Fruit fly (Drosophila melanogaster) whole organism, embryonic: Measurements from ENCODE around the gene CG8236.

Experiments used
- B-H1 ChIP-seq: fragments of 200-800 bp; sonication (Bioruptor generic); IDR thresholded peaks from 3 replicates; pipeline ENCODE4 v1.3.6; 2022; ENCODE audit warnings: missing biosample characterization, missing genetic modification characterization
- BtbVII ChIP-seq: fragments of 200-800 bp; sonication (Bioruptor generic); optimal IDR thresholded peaks from 3 replicates; lab custom pipeline; 2017; ENCODE audit warnings: missing biosample characterization, mild to moderate bottlenecking, missing genetic modification characterization
- CG10543 ChIP-seq: fragments of 200-800 bp; sonication (Bioruptor generic); optimal IDR thresholded peaks from 3 replicates; lab custom pipeline; 2017; ENCODE audit warnings: missing biosample characterization, mild to moderate bottlenecking, missing genetic modification characterization, moderate library complexity
- CG10979 ChIP-seq: fragments of 200-800 bp; sonication (Bioruptor generic); optimal IDR thresholded peaks from 2 replicates; lab custom pipeline; 2018; ENCODE audit warnings: missing biosample characterization, mild to moderate bottlenecking, missing genetic modification characterization, moderate library complexity
- CG12391 ChIP-seq: fragments of 200-800 bp; sonication (Bioruptor generic); optimal IDR thresholded peaks from 3 replicates; lab custom pipeline; 2018; ENCODE audit warnings: missing biosample characterization, mild to moderate bottlenecking, missing genetic modification characterization, moderate library complexity
- CG12769 ChIP-seq: fragments of 200-800 bp; sonication (Bioruptor generic); optimal IDR thresholded peaks from 2 replicates; lab custom pipeline; 2019; ENCODE audit warnings: missing biosample characterization, mild to moderate bottlenecking, missing genetic modification characterization, moderate library complexity
- CG14441 ChIP-seq: fragments of 200-800 bp; sonication (Bioruptor generic); IDR thresholded peaks from 2 replicates; pipeline ENCODE4 v1.3.6; 2022; ENCODE audit warnings: missing biosample characterization, missing genetic modification characterization
- CG14667 ChIP-seq: fragments of 200-800 bp; sonication (Bioruptor generic); IDR thresholded peaks from 2 replicates; pipeline ENCODE4 v1.3.6; 2022; ENCODE audit warnings: missing biosample characterization, missing genetic modification characterization
- CG15073 ChIP-seq: fragments of 200-800 bp; sonication (Bioruptor generic); optimal IDR thresholded peaks from 2 replicates; lab custom pipeline; 2016; ENCODE audit warnings: missing biosample characterization, missing genetic modification characterization
- CG15269 ChIP-seq: fragments of 200-800 bp; sonication (Bioruptor generic); optimal IDR thresholded peaks from 2 replicates; lab custom pipeline; 2018; ENCODE audit warnings: missing biosample characterization, mild to moderate bottlenecking, missing genetic modification characterization, moderate library complexity
- CG17612 ChIP-seq: fragments of 200-800 bp; sonication (Bioruptor generic); IDR thresholded peaks from 2 replicates; pipeline ENCODE4 v1.3.6; 2022; ENCODE audit warnings: missing biosample characterization, missing genetic modification characterization
- CG17829 ChIP-seq: fragments of 200-800 bp; optimal IDR thresholded peaks from 2 replicates; lab custom pipeline; 2019; ENCODE audit warnings: missing biosample characterization, mild to moderate bottlenecking, missing genetic modification characterization, moderate library complexity
- CG18599 ChIP-seq: fragments of 200-800 bp; sonication (Bioruptor generic); optimal IDR thresholded peaks from 3 replicates; lab custom pipeline; 2017; ENCODE audit warnings: missing biosample characterization, missing genetic modification characterization, mild to moderate bottlenecking, moderate library complexity, missing genetic modification reagents
- CG2116 ChIP-seq: fragments of 200-800 bp; sonication (Bioruptor generic); optimal IDR thresholded peaks from 3 replicates; lab custom pipeline; 2018; ENCODE audit warnings: missing biosample characterization, mild to moderate bottlenecking, missing genetic modification characterization
- CG2199 ChIP-seq: fragments of 200-800 bp; sonication (Bioruptor generic); IDR thresholded peaks from 3 replicates; pipeline ENCODE4 v1.3.6; 2022; ENCODE audit warnings: missing biosample characterization, missing genetic modification characterization
- CG2678 ChIP-seq: fragments of 200-800 bp; sonication (Bioruptor generic); optimal IDR thresholded peaks from 3 replicates; lab custom pipeline; 2019; ENCODE audit warnings: missing biosample characterization, mild to moderate bottlenecking, missing genetic modification characterization, moderate library complexity
- CG2712 ChIP-seq: fragments of 200-800 bp; optimal IDR thresholded peaks from 3 replicates; lab custom pipeline; 2019; ENCODE audit warnings: missing biosample characterization, mild to moderate bottlenecking, missing genetic modification characterization, moderate library complexity
- CG7963 ChIP-seq: fragments of 200-800 bp; sonication (Bioruptor generic); IDR thresholded peaks from 3 replicates; pipeline ENCODE4 v1.3.6; 2022; ENCODE audit warnings: missing biosample characterization, missing genetic modification characterization; ENCODE audit not compliant: partially characterized antibody
- CG7987 ChIP-seq: fragments of 200-800 bp; sonication (Bioruptor generic); optimal IDR thresholded peaks from 2 replicates; lab custom pipeline; 2018; ENCODE audit warnings: missing biosample characterization, mild to moderate bottlenecking, missing genetic modification characterization, moderate library complexity
- CG9817 ChIP-seq: fragments of 200-800 bp; sonication (Bioruptor generic); optimal IDR thresholded peaks from 2 replicates; lab custom pipeline; 2018; ENCODE audit warnings: missing biosample characterization, mild to moderate bottlenecking, missing genetic modification characterization, moderate library complexity
- Dbx ChIP-seq: fragments of 200-800 bp; sonication (Bioruptor generic); IDR thresholded peaks from 3 replicates; pipeline ENCODE4 v1.3.6; 2022; ENCODE audit warnings: missing biosample characterization, missing genetic modification characterization
- Dll ChIP-seq: fragments of 200-800 bp; sonication (Bioruptor generic); IDR thresholded peaks from 4 replicates; pipeline ENCODE4 v1.3.6; 2022; ENCODE audit warnings: missing biosample characterization, missing genetic modification characterization; ENCODE audit not compliant: partially characterized antibody
- Fer1 ChIP-seq: fragments of 200-800 bp; sonication (Bioruptor generic); optimal IDR thresholded peaks from 2 replicates; lab custom pipeline; 2017; ENCODE audit warnings: missing biosample characterization, mild to moderate bottlenecking, missing genetic modification characterization
- Mad ChIP-seq: fragments of 200-800 bp; sonication (Bioruptor generic); optimal IDR thresholded peaks from 2 replicates; lab custom pipeline; 2016; ENCODE audit warnings: missing biosample characterization, missing genetic modification characterization
- Med ChIP-seq: fragments of 200-800 bp; sonication (Bioruptor generic); peaks from one replicate; lab custom pipeline; 2016; ENCODE audit warnings: missing biosample characterization, missing genetic modification characterization, mild to moderate bottlenecking, inconsistent platforms, moderate library complexity
- Pdp1 ChIP-seq, 2 experiments: fragments of 200-800 bp; sonication (Bioruptor generic); optimal IDR thresholded peaks; 3 replicates each; lab custom pipeline; 2016; ENCODE audit warnings: missing biosample characterization in 2 of 2, missing genetic modification characterization in 2 of 2, mild to moderate bottlenecking in 1 of 2, moderate library complexity in 1 of 2
- Sry-β ChIP-seq: fragments of 200-800 bp; sonication (Bioruptor generic); optimal IDR thresholded peaks from 2 replicates; lab custom pipeline; 2018; ENCODE audit warnings: missing biosample characterization, mild to moderate bottlenecking, missing genetic modification characterization, moderate library complexity
- Stat92E ChIP-seq, 3 experiments: fragments of >200 bp in 2 of 3; fragments of 200-800 bp in 1 of 3; sonication (Bioruptor generic) in 1 of 3; optimal IDR thresholded peaks; 2 replicates each; lab custom pipeline; 2017 to 2019; ENCODE audit warnings: missing biosample characterization in 3 of 3, missing genetic modification characterization in 3 of 3, mild to moderate bottlenecking in 1 of 3, moderate library complexity in 1 of 3
- abd-A ChIP-seq: fragments of 200-800 bp; sonication (Bioruptor generic); optimal IDR thresholded peaks from 3 replicates; lab custom pipeline; 2019; ENCODE audit warnings: missing biosample characterization, mild to moderate bottlenecking, missing genetic modification characterization, moderate library complexity
- chinmo ChIP-seq: fragments of 200-800 bp; sonication (Bioruptor generic); IDR thresholded peaks from 4 replicates; pipeline ENCODE4 v1.3.6; 2022; ENCODE audit warnings: missing biosample characterization, missing genetic modification characterization; ENCODE audit not compliant: partially characterized antibody
- ci ChIP-seq: fragments of 200-800 bp; sonication (Bioruptor generic); IDR thresholded peaks from 3 replicates; pipeline ENCODE4 v1.3.6; 2022; ENCODE audit warnings: missing biosample characterization, missing genetic modification characterization
- croc ChIP-seq: fragments of 200-800 bp; sonication (Bioruptor generic); conservative IDR thresholded peaks from 3 replicates; pipeline ENCODE4 v1.3.6; 2022; ENCODE audit warnings: missing biosample characterization, missing genetic modification characterization
- fd64A ChIP-seq: fragments of 200-800 bp; sonication (Bioruptor generic); optimal IDR thresholded peaks from 3 replicates; lab custom pipeline; 2018; ENCODE audit warnings: missing biosample characterization, mild to moderate bottlenecking, missing genetic modification characterization
- gce ChIP-seq: fragments of 200-800 bp; sonication (Bioruptor generic); IDR thresholded peaks from 3 replicates; pipeline ENCODE4 v1.3.6; 2022; ENCODE audit warnings: missing biosample characterization, missing genetic modification characterization
- grn ChIP-seq: fragments of 200-800 bp; sonication (Bioruptor generic); optimal IDR thresholded peaks from 3 replicates; lab custom pipeline; 2017; ENCODE audit warnings: missing biosample characterization, missing genetic modification characterization
- nom ChIP-seq: fragments of 200-800 bp; sonication (Bioruptor generic); optimal IDR thresholded peaks from 2 replicates; lab custom pipeline; 2017; ENCODE audit warnings: missing biosample characterization, missing genetic modification characterization, mild to moderate bottlenecking, moderate library complexity, missing genetic modification reagents
- pros ChIP-seq: fragments of 200-800 bp; sonication (Bioruptor generic); optimal IDR thresholded peaks from 3 replicates; lab custom pipeline; 2019; ENCODE audit warnings: missing biosample characterization, mild to moderate bottlenecking, missing genetic modification characterization, moderate library complexity
- row ChIP-seq: fragments of 200-800 bp; sonication (Bioruptor generic); IDR thresholded peaks from 3 replicates; pipeline ENCODE4 v1.3.6; 2022; ENCODE audit warnings: missing biosample characterization, missing genetic modification characterization
- sd ChIP-seq: fragments of 200-800 bp; sonication (Bioruptor generic); optimal IDR thresholded peaks from 3 replicates; lab custom pipeline; 2018; ENCODE audit warnings: missing biosample characterization, mild to moderate bottlenecking, missing genetic modification characterization, moderate library complexity
- slbo ChIP-seq: fragments of 200-800 bp; sonication (Bioruptor generic); IDR thresholded peaks from 2 replicates; pipeline ENCODE4 v1.3.6; 2022; ENCODE audit warnings: missing biosample characterization, missing genetic modification characterization
- so ChIP-seq: fragments of 200-800 bp; sonication (Bioruptor generic); IDR thresholded peaks from 3 replicates; pipeline ENCODE4 v1.3.6; 2022; ENCODE audit warnings: missing biosample characterization, missing genetic modification characterization
- tap ChIP-seq: fragments of 200-800 bp; optimal IDR thresholded peaks from 3 replicates; lab custom pipeline; 2019; ENCODE audit warnings: missing biosample characterization, mild to moderate bottlenecking, missing genetic modification characterization, moderate library complexity
- trem ChIP-seq: fragments of 200-800 bp; optimal IDR thresholded peaks from 3 replicates; lab custom pipeline; 2019; ENCODE audit warnings: missing biosample characterization, mild to moderate bottlenecking, missing genetic modification characterization, moderate library complexity
- unpg ChIP-seq: fragments of 200-800 bp; sonication (Bioruptor generic); optimal IDR thresholded peaks from 3 replicates; lab custom pipeline; 2018; ENCODE audit warnings: missing biosample characterization, mild to moderate bottlenecking, missing genetic modification characterization, moderate library complexity
- zfh1 ChIP-seq: fragments of 200-800 bp; sonication (Bioruptor generic); IDR thresholded peaks from 3 replicates; pipeline ENCODE4 v1.3.6; 2022; ENCODE audit warnings: missing biosample characterization, missing genetic modification characterization

The CG8236 gene

DNA sequence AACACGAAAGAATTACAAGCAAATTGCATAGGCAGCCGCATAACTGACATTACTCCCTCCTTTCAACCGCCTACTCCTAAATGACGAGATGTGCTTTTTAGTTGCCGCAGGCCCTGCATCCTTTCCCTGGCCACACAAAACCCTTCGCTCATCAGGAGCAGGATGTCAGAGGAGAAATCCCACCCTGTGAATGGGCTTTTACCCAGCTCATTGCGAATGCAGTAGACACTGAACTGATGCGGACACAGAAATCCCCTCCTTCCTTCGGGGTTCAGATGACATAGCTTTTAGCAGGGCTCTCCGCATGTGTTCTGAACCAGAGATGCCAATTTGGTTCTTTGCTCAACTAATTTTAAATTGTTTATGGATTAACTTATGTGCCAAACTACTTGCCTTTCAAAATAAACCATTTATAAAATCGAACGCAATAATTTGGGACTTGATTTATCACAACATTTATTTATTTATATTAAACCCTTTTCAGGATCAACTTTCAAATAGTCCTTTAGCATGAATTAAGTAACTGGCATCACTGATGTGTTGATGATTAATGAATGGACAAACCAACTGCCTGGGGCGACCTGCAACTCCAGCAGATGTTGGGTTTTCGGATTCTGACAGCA is 29.9 kb upstream of the CG8236 start:
- TF ChIP-seq CG7963 (GFP tag; lab: Robert Waterston, UW) (0 out of 3 replicates have a peak, but pooled peaks have one; percentile 18), gce (GFP tag; lab: Robert Waterston, UW) (no peak), nom (GFP tag; lab: Kevin White, UChicago) (peak; percentile 36), tap (tag; lab: Kevin White, UChicago) (peak; percentile 27), Sry-β (peak; percentile 82), CG2712 (tag; lab: Kevin White, UChicago) (peak; percentile 4), CG12391 (tag; lab: Kevin White, UChicago) (no peak), row (GFP tag; lab: Robert Waterston, UW) (peak; percentile 14; the same call in 1 of the 3 replicates), CG14441 (no peak), Fer1 (GFP tag; lab: Kevin White, UChicago) (peak; percentile 18), pros (GFP tag; lab: Kevin White, UChicago) (peak; percentile 10), trem (tag; lab: Kevin White, UChicago) (peak; percentile 15), Stat92E (GFP tag; optimal IDR thresholded peaks at IDR 0.05; lab: Kevin White, UChicago) (peak in 1 of 3 experiments; percentile 27), CG18599 (GFP tag; lab: Kevin White, UChicago) (peak; percentile 9), CG10979 (peak; percentile 7), croc (GFP tag; lab: Robert Waterston, UW) (no peak), CG2199 (GFP tag; lab: Robert Waterston, UW) (peak; percentile 92; the same call in 2 of the 3 replicates)

DNA sequence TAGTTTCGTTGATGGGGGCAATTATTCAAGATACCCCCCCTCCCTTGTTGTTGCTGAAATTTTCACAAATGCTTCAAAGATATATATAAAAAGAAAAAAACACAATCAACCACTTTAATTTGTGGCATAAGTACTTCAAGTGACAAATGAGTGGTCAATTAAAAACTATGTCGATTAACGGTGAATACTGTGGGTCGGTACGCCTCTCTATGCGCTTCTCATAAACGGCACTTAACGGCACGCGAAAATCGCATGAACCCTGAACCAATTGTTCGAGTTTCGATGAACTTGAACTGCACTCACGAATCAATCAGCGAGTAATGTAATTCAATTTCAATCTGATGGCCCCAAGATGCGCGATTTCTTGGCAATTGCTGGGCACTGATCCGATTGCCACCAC is 29.1 kb upstream of the CG8236 start:
- no peak for TF ChIP-seq CG7987
- 0 out of 4 replicates have a peak, but pooled peaks have one; percentile 10 for TF ChIP-seq chinmo (GFP tag; lab: Robert Waterston, UW)
- peak; percentile 96 for TF ChIP-seq CG17829 (tag; lab: Kevin White, UChicago)
- TF ChIP-seq sd: peak; percentile 37

DNA sequence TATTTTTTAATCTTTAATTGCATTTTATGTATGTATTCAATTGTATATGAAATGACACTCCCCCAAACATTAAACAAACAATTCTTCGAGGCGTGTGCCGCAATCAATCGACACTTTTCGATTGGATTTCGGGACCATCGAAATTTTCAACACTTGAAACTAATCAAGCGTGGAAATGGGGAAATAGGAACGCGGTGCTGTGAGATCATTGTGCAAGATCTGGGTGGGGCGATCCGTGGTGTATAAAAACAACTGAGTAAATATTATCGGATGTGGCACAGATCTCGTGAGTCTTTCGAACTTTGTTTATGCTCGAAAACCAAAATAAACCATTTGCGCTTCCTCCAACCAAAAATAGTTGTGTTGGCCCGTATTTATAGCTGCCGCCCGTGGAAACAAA is 27.9 kb upstream of the CG8236 start:
- no peak for TF ChIP-seq CG15269 (tag; lab: Kevin White, UChicago)
- TF ChIP-seq so (GFP tag; lab: Robert Waterston, UW): peak; percentile 41; the same call in 1 of the 3 replicates
- peak; percentile 71 for TF ChIP-seq CG12769 (tag; lab: Kevin White, UChicago)
- peak; percentile 7 for TF ChIP-seq grn (GFP tag; lab: Kevin White, UChicago)
- TF ChIP-seq abd-A: peak; percentile 72
- TF ChIP-seq CG9817 (tag; lab: Kevin White, UChicago): no peak
- no peak for TF ChIP-seq Stat92E (GFP tag; optimal IDR thresholded peaks at IDR 0.05; lab: Kevin White, UChicago)
- no peak for TF ChIP-seq B-H1 (GFP tag; lab: Robert Waterston, UW)
- TF ChIP-seq ci: 0 out of 3 replicates have a peak, but pooled peaks have one; percentile 33
- peak; percentile 66 for TF ChIP-seq sd
- TF ChIP-seq fd64A: peak; percentile 42
- TF ChIP-seq Mad: no peak
- TF ChIP-seq CG15073 (GFP tag; lab: Kevin White, UChicago): no peak
- no peak for TF ChIP-seq CG2116 (GFP tag; lab: Kevin White, UChicago)
- TF ChIP-seq CG7987: no peak
- peak; percentile 35 for TF ChIP-seq Med (GFP tag; lab: Kevin White, UChicago)
- no peak for TF ChIP-seq zfh1
- TF ChIP-seq unpg: no peak
- peak; percentile 48 for TF ChIP-seq CG10543 (GFP tag; lab: Kevin White, UChicago)
- no peak for TF ChIP-seq Dll
- 0 out of 4 replicates have a peak, but pooled peaks have one; percentile 32 for TF ChIP-seq chinmo (GFP tag; lab: Robert Waterston, UW)
- TF ChIP-seq BtbVII: peak; percentile 32
- no peak for TF ChIP-seq slbo (GFP tag; lab: Robert Waterston, UW)
- TF ChIP-seq CG2678 (tag; lab: Kevin White, UChicago): no peak
- no peak for TF ChIP-seq CG14667 (GFP tag; lab: Robert Waterston, UW)
- no peak for TF ChIP-seq Dbx
- no peak for TF ChIP-seq CG17612 (GFP tag; lab: Robert Waterston, UW)
- TF ChIP-seq Pdp1 (GFP tag; optimal IDR thresholded peaks at IDR 0.05; lab: Kevin White, UChicago): peak in 1 of 2 experiments; percentile 79
